Worm (Caenorhabditis elegans) whole organism, L3 larva: Measurements from ENCODE around the gene duxl-1.

ENCODE experiments used
- R02D3.7 ChIP-seq: fragments of 150-350 bp; optimal IDR thresholded peaks from 2 replicates; lab custom pipeline; 2014; ENCODE audit warnings: missing biosample characterization, missing genetic modification characterization
- ZK546.5 ChIP-seq: sonication (generic microtip); optimal IDR thresholded peaks from 2 replicates; lab custom pipeline; 2017; ENCODE audit warnings: missing biosample characterization, missing genetic modification characterization
- aly-2 ChIP-seq: fragments of 150-350 bp; optimal IDR thresholded peaks from 2 replicates; lab custom pipeline; 2014; ENCODE audit warnings: missing biosample characterization, missing genetic modification characterization
- ceh-28 ChIP-seq: fragments of 150-350 bp; optimal IDR thresholded peaks from 2 replicates; lab custom pipeline; 2014; ENCODE audit warnings: missing biosample characterization, missing genetic modification reagents, missing genetic modification characterization
- ceh-82 ChIP-seq: fragments of 150-350 bp; optimal IDR thresholded peaks from 2 replicates; lab custom pipeline; 2014; ENCODE audit warnings: missing biosample characterization, missing genetic modification characterization
- daf-12 ChIP-seq: fragments of 150-350 bp; optimal IDR thresholded peaks from 2 replicates; lab custom pipeline; 2014; ENCODE audit warnings: missing biosample characterization, missing genetic modification reagents, missing genetic modification characterization
- egl-27 ChIP-seq: sonication (generic microtip); optimal IDR thresholded peaks from 4 replicates; lab custom pipeline; 2017; ENCODE audit warnings: missing biosample characterization, missing genetic modification reagents, missing genetic modification characterization
- egl-5 ChIP-seq: fragments of 150-350 bp; optimal IDR thresholded peaks from 2 replicates; lab custom pipeline; 2017; ENCODE audit warnings: missing biosample characterization, missing genetic modification reagents, missing genetic modification characterization, inconsistent platforms
- elt-1 ChIP-seq: fragments of 150-350 bp; optimal IDR thresholded peaks from 2 replicates; lab custom pipeline; 2014; ENCODE audit warnings: missing biosample characterization, missing genetic modification characterization
- elt-3 ChIP-seq, 3 experiments: fragments of 150-350 bp in 1 of 3; sonication (generic microtip) in 2 of 3; optimal IDR thresholded peaks; 2 replicates in 2 of 3; 4 replicates in 1 of 3; lab custom pipeline; 2014 to 2017; ENCODE audit warnings: missing biosample characterization in 3 of 3, missing genetic modification characterization in 3 of 3
- eor-1 ChIP-seq, 2 experiments: fragments of 150-350 bp; optimal IDR thresholded peaks; 2 replicates each; lab custom pipeline; 2014 to 2018; ENCODE audit warnings: missing biosample characterization in 2 of 2, missing genetic modification characterization in 2 of 2
- fkh-2 ChIP-seq: fragments of 150-350 bp; optimal IDR thresholded peaks from 2 replicates; lab custom pipeline; 2014; ENCODE audit warnings: missing biosample characterization, missing genetic modification reagents, missing genetic modification characterization
- hmg-11 ChIP-seq: sonication (generic microtip); optimal IDR thresholded peaks from 2 replicates; lab custom pipeline; 2016; ENCODE audit warnings: missing genetic modification characterization, missing compliant biosample characterization
- lin-15B ChIP-seq: fragments of 150-350 bp; optimal IDR thresholded peaks from 2 replicates; lab custom pipeline; 2014; ENCODE audit warnings: missing biosample characterization, missing genetic modification characterization
- lin-39 ChIP-seq: fragments of 150-350 bp; optimal IDR thresholded peaks from 2 replicates; lab custom pipeline; 2018; ENCODE audit warnings: missing biosample characterization, missing genetic modification reagents, missing genetic modification characterization
- mdl-1 ChIP-seq: fragments of 150-350 bp; optimal IDR thresholded peaks from 2 replicates; lab custom pipeline; 2014; ENCODE audit warnings: missing biosample characterization, missing genetic modification characterization
- mml-1 ChIP-seq: fragments of 150-350 bp; sonication (generic microtip); optimal IDR thresholded peaks from 3 replicates; lab custom pipeline; 2014; ENCODE audit warnings: missing biosample characterization, missing genetic modification characterization
- nfya-1 ChIP-seq: sonication (generic microtip); optimal IDR thresholded peaks from 2 replicates; lab custom pipeline; 2017; ENCODE audit warnings: missing genetic modification characterization, mild to moderate bottlenecking, missing compliant biosample characterization, antibody characterized with exemption, moderate library complexity; ENCODE audit not compliant: insufficient read depth
- nhr-11 ChIP-seq: fragments of 150-350 bp; optimal IDR thresholded peaks from 2 replicates; lab custom pipeline; 2014; ENCODE audit warnings: missing biosample characterization, missing genetic modification characterization
- nhr-12 ChIP-seq: fragments of 150-350 bp; optimal IDR thresholded peaks from 2 replicates; lab custom pipeline; 2014; ENCODE audit warnings: missing biosample characterization, missing genetic modification characterization
- nhr-23 ChIP-seq: fragments of 150-350 bp; optimal IDR thresholded peaks from 2 replicates; lab custom pipeline; 2014; ENCODE audit warnings: missing biosample characterization, missing genetic modification reagents, missing genetic modification characterization
- nhr-237 ChIP-seq: fragments of 150-350 bp; optimal IDR thresholded peaks from 2 replicates; lab custom pipeline; 2014; ENCODE audit warnings: missing biosample characterization, missing genetic modification characterization
- nhr-25 ChIP-seq: sonication (generic microtip); optimal IDR thresholded peaks from 2 replicates; lab custom pipeline; 2017; ENCODE audit warnings: missing biosample characterization, missing genetic modification characterization
- nhr-28 ChIP-seq: fragments of 150-350 bp; optimal IDR thresholded peaks from 2 replicates; lab custom pipeline; 2014; ENCODE audit warnings: missing biosample characterization, missing genetic modification characterization
- nhr-43 ChIP-seq: sonication (generic microtip); optimal IDR thresholded peaks from 2 replicates; lab custom pipeline; 2016; ENCODE audit warnings: mild to moderate bottlenecking, missing genetic modification characterization, missing compliant biosample characterization; ENCODE audit not compliant: poor library complexity, severe bottlenecking
- nhr-67 ChIP-seq: fragments of 150-350 bp; optimal IDR thresholded peaks from 2 replicates; lab custom pipeline; 2014; ENCODE audit warnings: missing biosample characterization, missing genetic modification characterization
- nhr-76 ChIP-seq: fragments of 150-350 bp; sonication (generic microtip); optimal IDR thresholded peaks from 5 replicates; lab custom pipeline; 2014; ENCODE audit warnings: missing biosample characterization, missing genetic modification characterization
- nhr-77 ChIP-seq: fragments of 150-350 bp; optimal IDR thresholded peaks from 2 replicates; lab custom pipeline; 2014; ENCODE audit warnings: missing biosample characterization, missing genetic modification characterization
- pha-4 ChIP-seq: fragments of 150-350 bp; optimal IDR thresholded peaks from 2 replicates; lab custom pipeline; 2014; ENCODE audit warnings: missing biosample characterization, missing genetic modification reagents, missing genetic modification characterization
- sea-2 ChIP-seq: fragments of 150-350 bp; sonication (generic microtip); optimal IDR thresholded peaks from 4 replicates; lab custom pipeline; 2014; ENCODE audit warnings: missing biosample characterization, missing genetic modification reagents, missing genetic modification characterization
- skn-1 ChIP-seq: fragments of 150-350 bp; optimal IDR thresholded peaks from 2 replicates; lab custom pipeline; 2014; ENCODE audit warnings: missing biosample characterization, missing genetic modification characterization
- snpc-4 ChIP-seq: fragments of 150-350 bp; optimal IDR thresholded peaks from 2 replicates; lab custom pipeline; 2014; ENCODE audit warnings: missing biosample characterization, missing genetic modification characterization
- unc-39 ChIP-seq: sonication (generic microtip); optimal IDR thresholded peaks from 4 replicates; lab custom pipeline; 2017; ENCODE audit warnings: missing biosample characterization, missing genetic modification characterization
- unc-62 ChIP-seq: fragments of 150-350 bp; sonication (generic microtip); optimal IDR thresholded peaks from 4 replicates; lab custom pipeline; 2014; ENCODE audit warnings: missing biosample characterization, missing genetic modification reagents, missing genetic modification characterization
- zag-1 ChIP-seq: fragments of 150-350 bp; optimal IDR thresholded peaks from 2 replicates; lab custom pipeline; 2014; ENCODE audit warnings: missing biosample characterization, missing genetic modification characterization
- ztf-11 ChIP-seq: fragments of 150-350 bp; optimal IDR thresholded peaks from 2 replicates; lab custom pipeline; 2014; ENCODE audit warnings: missing biosample characterization, missing genetic modification characterization

duxl-1 gene

DNA sequence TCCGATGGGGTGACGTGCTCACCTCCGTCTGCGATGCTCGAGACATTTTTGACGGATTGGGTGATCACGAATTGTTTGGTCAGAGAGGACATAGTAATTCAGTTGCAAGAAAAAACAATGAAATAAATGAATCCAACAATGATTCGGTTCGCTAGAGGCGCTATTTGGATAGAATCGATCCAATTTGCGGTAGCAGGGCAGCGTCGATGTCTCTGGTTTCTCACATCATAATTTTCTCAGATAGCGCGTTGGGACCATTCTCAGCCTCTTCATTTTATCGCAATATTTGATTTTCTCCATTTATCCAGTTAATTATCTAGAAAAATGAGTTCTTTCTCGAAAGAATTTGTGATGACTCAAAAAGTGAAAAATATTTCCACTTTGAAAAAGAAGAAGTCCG, 42.9 kb downstream of the duxl-1 start, which contains the start of gene sdz-18:
Gene sdz-18 (minus strand): TSS at position 101 of the 400 bp plus-strand sequence.
- no peak for TF ChIP-seq fkh-2
- no peak for TF ChIP-seq elt-3 (tag; optimal IDR thresholded peaks at IDR 0.05; lab: Kevin White, UChicago)
- TF ChIP-seq hmg-11 (tag; lab: Kevin White, UChicago): no peak
- TF ChIP-seq nhr-77 (tag; lab: Kevin White, UChicago): no peak
- TF ChIP-seq nhr-237: no peak
- no peak for TF ChIP-seq ceh-82
- no peak for TF ChIP-seq unc-39 (tag; lab: Kevin White, UChicago)
- TF ChIP-seq mdl-1: no peak
- TF ChIP-seq nhr-11 (tag; lab: Kevin White, UChicago): no peak
- no peak for TF ChIP-seq zag-1 (tag; lab: Kevin White, UChicago)
- no peak for TF ChIP-seq skn-1 (tag; lab: Kevin White, UChicago)
- no peak for TF ChIP-seq egl-27 (tag; lab: Kevin White, UChicago)
- no peak for TF ChIP-seq egl-5
- no peak for TF ChIP-seq nhr-43
- no peak for TF ChIP-seq lin-39 (tag; lab: Kevin White, UChicago)

DNA sequence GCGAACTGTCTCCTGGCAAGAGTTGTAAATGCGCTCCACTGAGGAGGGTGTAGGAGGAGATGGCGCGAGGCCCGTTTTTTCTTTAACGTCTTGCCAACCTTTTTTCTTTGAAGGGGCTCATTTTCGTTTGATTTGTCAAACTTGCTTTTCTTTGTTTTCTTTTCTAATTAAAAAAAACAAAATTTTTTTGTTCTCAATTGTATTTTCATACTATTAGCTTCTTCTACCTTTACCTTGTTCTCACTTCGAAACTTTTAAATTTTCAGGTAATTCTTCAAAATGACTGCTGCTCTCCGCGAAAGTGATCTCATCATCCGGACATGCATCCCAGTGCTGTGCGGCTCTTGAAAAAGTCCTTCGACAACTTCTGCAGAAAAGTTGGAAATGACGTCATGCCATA, 46.5 kb downstream of the duxl-1 start, which contains the start of gene fbxa-184:
Gene fbxa-184 (plus strand): TSS at position 301 of the 400 bp plus-strand sequence.
- TF ChIP-seq ZK546.5 (tag; lab: Kevin White, UChicago) (no peak), nhr-25 (tag; lab: Kevin White, UChicago) (no peak), elt-3 (tag; optimal IDR thresholded peaks at IDR 0.05; lab: Kevin White, UChicago) (no peak), sea-2 (no peak), mdl-1 (no peak), eor-1 (tag; optimal IDR thresholded peaks at IDR 0.05; lab: Kevin White, UChicago) (no peak), nfya-1 (tag; lab: Kevin White, UChicago) (no peak), ceh-82 (no peak), nhr-28 (tag; lab: Kevin White, UChicago) (no peak), lin-39 (tag; lab: Kevin White, UChicago) (no peak), nhr-23 (no peak), mml-1 (tag; lab: Kevin White, UChicago) (no peak), skn-1 (tag; lab: Kevin White, UChicago) (no peak), daf-12 (tag; lab: Kevin White, UChicago) (no peak), elt-1 (tag; lab: Kevin White, UChicago) (no peak), lin-15B (tag; lab: Kevin White, UChicago) (no peak), ceh-28 (tag; lab: Kevin White, UChicago) (no peak), zag-1 (tag; lab: Kevin White, UChicago) (no peak), unc-39 (tag; lab: Kevin White, UChicago) (no peak), snpc-4 (tag; lab: Kevin White, UChicago) (no peak)

ce11 chrII:1712938-1713337, 49.4 kb downstream of the duxl-1 start, which contains the start of gene btb-7:
btb-7 (plus strand) TSS chrII:1713238.
- TF ChIP-seq mml-1 (tag; lab: Kevin White, UChicago) (no peak), nhr-76 (no peak), elt-3 (tag; optimal IDR thresholded peaks at IDR 0.05; lab: Kevin White, UChicago) (no peak), R02D3.7 (tag; lab: Kevin White, UChicago) (no peak), eor-1 (tag; optimal IDR thresholded peaks at IDR 0.05; lab: Kevin White, UChicago) (no peak), nhr-67 (tag; lab: Kevin White, UChicago) (no peak), egl-5 (no peak), nhr-237 (no peak)

- TF ChIP-seq lin-15B (tag; lab: Kevin White, UChicago): no peak
- TF ChIP-seq ztf-11 (tag; lab: Kevin White, UChicago): no peak
- TF ChIP-seq nhr-12: no peak
- no peak for TF ChIP-seq egl-27 (tag; lab: Kevin White, UChicago)
- TF ChIP-seq elt-3 (tag; optimal IDR thresholded peaks at IDR 0.05; lab: Kevin White, UChicago): no peak
- no peak for TF ChIP-seq zag-1 (tag; lab: Kevin White, UChicago)
- TF ChIP-seq mdl-1: no peak
- no peak for TF ChIP-seq pha-4 (tag; lab: Kevin White, UChicago)
- TF ChIP-seq nhr-67 (tag; lab: Kevin White, UChicago): no peak
- no peak for TF ChIP-seq unc-39 (tag; lab: Kevin White, UChicago)
- no peak for TF ChIP-seq unc-62 (GFP tag; lab: Kevin White, UChicago)
- TF ChIP-seq ceh-28 (tag; lab: Kevin White, UChicago): no peak
- no peak for TF ChIP-seq aly-2 (tag; lab: Kevin White, UChicago)
- no peak for TF ChIP-seq nhr-23
- no peak for TF ChIP-seq elt-1 (tag; lab: Kevin White, UChicago)
- no peak for TF ChIP-seq nhr-77 (tag; lab: Kevin White, UChicago)
- no peak for TF ChIP-seq sea-2
- no peak for TF ChIP-seq egl-5
Observed at ce11 chrII:1714772-1715353, 51.4 kb downstream of the duxl-1 start, which contains the start of gene btb-6. btb-6 (plus strand) TSS chrII:1715303.
